Fruit fly (Drosophila melanogaster) whole organism, pupa: ENCODE results near the gene Duox.

Source experiments
- EcR ChIP-seq: fragments of 200-800 bp; sonication (Bioruptor generic); optimal IDR thresholded peaks from 3 replicates; lab custom pipeline; 2019; ENCODE audit warnings: missing biosample characterization, missing genetic modification characterization, mild to moderate bottlenecking, moderate library complexity, missing genetic modification reagents
- Pif1A ChIP-seq: fragments of 200-800 bp; sonication (Bioruptor generic); optimal IDR thresholded peaks from 3 replicates; lab custom pipeline; 2016; ENCODE audit warnings: missing biosample characterization, missing genetic modification characterization
- Snoo ChIP-seq: fragments of 200-800 bp; sonication (Bioruptor generic); optimal IDR thresholded peaks from 3 replicates; lab custom pipeline; 2017; ENCODE audit warnings: missing biosample characterization, mild to moderate bottlenecking, missing genetic modification characterization, inconsistent platforms

dm6 chr2L:2861885-2862620 lies 32.0 kb upstream of the Duox start:
- TF ChIP-seq Snoo (tag; lab: Kevin White, UChicago), result no peak
- peak; percentile 45 for TF ChIP-seq Pif1A (GFP tag; lab: Kevin White, UChicago)
- TF ChIP-seq EcR (GFP tag; lab: Kevin White, UChicago), result peak; percentile 20
